Worm (Caenorhabditis elegans) whole organism, L4/young adult: ENCODE data around the gene klp-17.
A peak's percentile ranks its signal among the peaks of the same experiment; 100 is the strongest.

Source experiments
- W03F9.2 ChIP-seq: fragments of 150-350 bp; optimal IDR thresholded peaks from 2 replicates; lab custom pipeline; 2014; ENCODE audit warnings: missing biosample characterization, missing genetic modification characterization
- dao-5 ChIP-seq: sonication (generic microtip); optimal IDR thresholded peaks from 2 replicates; lab custom pipeline; 2016; ENCODE audit warnings: missing genotype, missing genetic modification characterization, moderate library complexity, missing compliant biosample characterization
- him-1 ChIP-seq: sonication (generic microtip); optimal IDR thresholded peaks from 2 replicates; lab custom pipeline; 2016; ENCODE audit warnings: missing genotype, missing genetic modification reagents, missing genetic modification characterization, missing compliant biosample characterization

klp-17 gene

ce11 chrII:11485200-11485599 is 17.8 kb upstream of the klp-17 start, which contains the start of gene twk-5:
twk-5 (minus strand) TSS chrII:11485300.
- TF ChIP-seq W03F9.2 (tag; lab: Kevin White, UChicago): no peak
- TF ChIP-seq him-1: no peak
- TF ChIP-seq dao-5: no peak

- TF ChIP-seq him-1 (peak; percentile 60), W03F9.2 (tag; lab: Kevin White, UChicago) (peak; percentile 84), dao-5 (peak; percentile 85)
These were observed 17.2 kb upstream of the klp-17 start for ce11 chrII:11484600-11484999.

- no peak for TF ChIP-seq him-1
- TF ChIP-seq dao-5: no peak
- TF ChIP-seq W03F9.2 (tag; lab: Kevin White, UChicago): no peak
These were observed 11.6 kb upstream of the klp-17 start, which contains the start of gene W02B12.12 for ce11 chrII:11479076-11479475. W02B12.12 (minus strand) TSS chrII:11479176.

- no peak for TF ChIP-seq dao-5
- TF ChIP-seq W03F9.2 (tag; lab: Kevin White, UChicago): no peak
- TF ChIP-seq him-1: no peak
These were observed 9.0 kb upstream of the klp-17 start, which contains the start of gene W02B12.16 for ce11 chrII:11476410-11476809. W02B12.16 (minus strand) TSS chrII:11476510.

ce11 chrII:11473525-11474181 is 6.2 kb upstream of the klp-17 start, which contains the start of the genes metl-1 and W02B12.11:
metl-1 (minus strand) TSS chrII:11473575.
W02B12.11 (plus strand) TSS chrII:11473861.
- TF ChIP-seq him-1 (peak; percentile 38), dao-5 (no peak), W03F9.2 (tag; lab: Kevin White, UChicago) (peak; percentile 85)

ce11 chrII:11472542-11472941 is 5.1 kb upstream of the klp-17 start:
- no peak for TF ChIP-seq dao-5
- TF ChIP-seq W03F9.2 (tag; lab: Kevin White, UChicago): no peak
- no peak for TF ChIP-seq him-1

- TF ChIP-seq dao-5 (no peak), him-1 (no peak), W03F9.2 (tag; lab: Kevin White, UChicago) (no peak)
These were observed 4.5 kb upstream of the klp-17 start, which contains the start of gene mfn-1 for ce11 chrII:11471916-11472315. mfn-1 (minus strand) TSS chrII:11472016.

- no peak for TF ChIP-seq him-1
- no peak for TF ChIP-seq dao-5
- no peak for TF ChIP-seq W03F9.2 (tag; lab: Kevin White, UChicago)
These were observed 2.2 kb upstream of the klp-17 start, which contains the start of gene cisd-1 for ce11 chrII:11469574-11470108. cisd-1 (minus strand) TSS chrII:11469624.

- TF ChIP-seq dao-5 (no peak), him-1 (no peak), W03F9.2 (tag; lab: Kevin White, UChicago) (peak; percentile 47)
These were observed 3.0 kb downstream of the klp-17 start, which contains the start of the genes aars-1 and rga-1 for ce11 chrII:11464427-11464944. aars-1 (minus strand) TSS chrII:11464497. rga-1 (plus strand) TSS chrII:11464894.

ce11 chrII:11463899-11464298 is 3.5 kb downstream of the klp-17 start:
- no peak for TF ChIP-seq him-1
- TF ChIP-seq W03F9.2 (tag; lab: Kevin White, UChicago): no peak
- TF ChIP-seq dao-5: no peak

ce11 chrII:11459883-11460282 is 7.6 kb downstream of the klp-17 start:
- no peak for TF ChIP-seq W03F9.2 (tag; lab: Kevin White, UChicago)
- no peak for TF ChIP-seq him-1
- TF ChIP-seq dao-5: no peak

- TF ChIP-seq dao-5 (no peak), him-1 (no peak), W03F9.2 (tag; lab: Kevin White, UChicago) (no peak)
These were observed 11.7 kb downstream of the klp-17 start for ce11 chrII:11455715-11456114.

- TF ChIP-seq dao-5 (no peak), him-1 (no peak), W03F9.2 (tag; lab: Kevin White, UChicago) (no peak)
These were observed 12.3 kb downstream of the klp-17 start for ce11 chrII:11455140-11455539.

ce11 chrII:11453639-11454038 is 13.8 kb downstream of the klp-17 start:
- TF ChIP-seq dao-5: no peak
- TF ChIP-seq W03F9.2 (tag; lab: Kevin White, UChicago): no peak
- no peak for TF ChIP-seq him-1

ce11 chrII:11453025-11453424 is 14.4 kb downstream of the klp-17 start, which contains the start of gene rsp-1:
rsp-1 (plus strand) TSS chrII:11453362.
- TF ChIP-seq W03F9.2 (tag; lab: Kevin White, UChicago) (peak; percentile 96), him-1 (peak; percentile 64), dao-5 (peak; percentile 39)
